Worm (Caenorhabditis elegans): Measurements from ENCODE around the gene scyl-1.
A peak's percentile ranks its signal among the peaks of the same experiment; 100 is the strongest.

The scyl-1 gene

DNA sequence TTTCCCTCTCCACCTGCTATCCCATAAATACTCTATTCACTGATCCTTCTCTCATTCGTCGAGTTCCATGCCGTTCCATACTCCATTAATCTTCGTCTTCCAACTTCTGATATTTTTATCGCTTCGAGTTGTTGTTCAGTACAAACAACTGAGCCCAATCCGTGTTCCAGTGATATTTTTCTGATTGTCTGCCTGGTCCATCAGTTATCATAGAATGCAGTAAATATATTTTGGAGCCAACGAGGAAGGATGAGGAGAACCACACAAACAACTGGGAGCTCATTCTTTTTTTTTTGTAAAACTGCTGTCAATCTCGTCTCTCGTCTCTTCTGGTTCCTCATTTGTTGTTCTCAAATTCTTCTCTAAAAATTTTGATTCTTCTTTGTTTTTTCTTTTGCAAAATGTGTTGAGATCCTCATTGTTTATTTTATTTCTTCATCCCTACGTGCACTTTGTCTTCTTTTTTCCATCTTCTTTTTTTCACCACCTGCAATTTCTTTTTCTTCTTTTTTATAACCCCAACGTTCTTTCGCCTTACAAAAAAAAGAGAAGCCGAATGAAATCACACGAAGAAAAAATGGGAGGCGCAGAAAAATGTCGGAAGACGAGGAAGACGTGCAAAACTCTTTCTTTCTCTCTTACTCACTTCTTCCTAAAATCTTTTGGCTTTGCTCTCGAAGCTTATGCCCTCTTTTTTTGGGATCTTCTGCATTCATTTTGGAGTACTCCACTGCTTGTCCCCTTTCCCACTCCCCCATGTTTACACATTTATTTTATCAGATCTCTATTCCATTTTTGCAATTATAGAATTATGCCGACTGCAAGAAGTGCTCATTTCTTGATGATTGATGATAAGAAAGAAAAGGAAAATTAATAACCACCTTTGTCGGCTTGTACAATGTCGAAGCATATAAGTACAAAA lies 42.5 kb upstream of the scyl-1 start (continued):
- TF ChIP-seq F16B12.6 (tag; optimal IDR thresholded peaks at IDR 0.05) = no peak
- TF ChIP-seq mep-1 (tag; optimal IDR thresholded peaks at IDR 0.05) = no peak
- no peak for TF ChIP-seq aly-2 (tag; optimal IDR thresholded peaks at IDR 0.05)
- no peak for TF ChIP-seq mab-9 (GFP tag; IDR thresholded peaks at IDR 0.05)
- TF ChIP-seq sptf-1 (tag; optimal IDR thresholded peaks at IDR 0.05) = no peak
- TF ChIP-seq grh-1 (GFP tag; IDR thresholded peaks at IDR 0.05) = no peak
- no peak for TF ChIP-seq nhr-47 (tag; optimal IDR thresholded peaks at IDR 0.05)
- no peak for TF ChIP-seq mdl-1 (tag; optimal IDR thresholded peaks at IDR 0.05)
- TF ChIP-seq C04F5.9 (tag; optimal IDR thresholded peaks at IDR 0.05) = no peak
- TF ChIP-seq lin-13 (GFP tag; optimal IDR thresholded peaks at IDR 0.05) = no peak
- no peak for TF ChIP-seq sup-37 (GFP tag; optimal IDR thresholded peaks at IDR 0.05)
- TF ChIP-seq mef-2 (tag; optimal IDR thresholded peaks at IDR 0.05) = no peak
- TF ChIP-seq lir-3 (tag; optimal IDR thresholded peaks at IDR 0.05; ENCODE audit: poor library complexity) = no peak
- peak; percentile 12 for TF ChIP-seq nhr-71 (tag; optimal IDR thresholded peaks at IDR 0.05)
- TF ChIP-seq nhr-11 (tag; optimal IDR thresholded peaks at IDR 0.05) = no peak
- TF ChIP-seq nhr-28 (tag; optimal IDR thresholded peaks at IDR 0.05) = no peak
- no peak for TF ChIP-seq efl-1 (optimal IDR thresholded peaks at IDR 0.05)
- peak in 1 of 2 experiments; percentile 52 for TF ChIP-seq efl-1 (GFP tag; optimal IDR thresholded peaks at IDR 0.05 in 1 of 2)
- TF ChIP-seq elt-2 (tag; optimal IDR thresholded peaks at IDR 0.05) = no peak
- no peak for TF ChIP-seq swsn-7 (tag; optimal IDR thresholded peaks at IDR 0.05)
- TF ChIP-seq tbx-2 (tag; optimal IDR thresholded peaks at IDR 0.05) = no peak
- TF ChIP-seq lin-14 (GFP tag; optimal IDR thresholded peaks at IDR 0.05) = peak; percentile 69
- no peak; the same call in 1 of the 2 replicates for TF ChIP-seq nhr-19 (GFP tag; conservative IDR thresholded peaks at IDR 0.05)
- no peak for TF ChIP-seq ceh-90 (tag; optimal IDR thresholded peaks at IDR 0.05)
- no peak for TF ChIP-seq nhr-76 (tag; optimal IDR thresholded peaks at IDR 0.05)
- no peak for TF ChIP-seq jun-1 (tag; optimal IDR thresholded peaks at IDR 0.05)
- no peak for TF ChIP-seq ztf-4 (tag; optimal IDR thresholded peaks at IDR 0.05)
- no peak for TF ChIP-seq zip-4 (GFP tag; optimal IDR thresholded peaks at IDR 0.05)
- no peak for TF ChIP-seq ama-1 (optimal IDR thresholded peaks at IDR 0.05)
- no peak for TF ChIP-seq lin-39 (tag; optimal IDR thresholded peaks at IDR 0.05)
- no peak for TF ChIP-seq sox-4 (tag; optimal IDR thresholded peaks at IDR 0.05)
- peak in 1 of 2 experiments; percentile 33 for TF ChIP-seq lsy-2 (tag; optimal IDR thresholded peaks at IDR 0.05)

DNA sequence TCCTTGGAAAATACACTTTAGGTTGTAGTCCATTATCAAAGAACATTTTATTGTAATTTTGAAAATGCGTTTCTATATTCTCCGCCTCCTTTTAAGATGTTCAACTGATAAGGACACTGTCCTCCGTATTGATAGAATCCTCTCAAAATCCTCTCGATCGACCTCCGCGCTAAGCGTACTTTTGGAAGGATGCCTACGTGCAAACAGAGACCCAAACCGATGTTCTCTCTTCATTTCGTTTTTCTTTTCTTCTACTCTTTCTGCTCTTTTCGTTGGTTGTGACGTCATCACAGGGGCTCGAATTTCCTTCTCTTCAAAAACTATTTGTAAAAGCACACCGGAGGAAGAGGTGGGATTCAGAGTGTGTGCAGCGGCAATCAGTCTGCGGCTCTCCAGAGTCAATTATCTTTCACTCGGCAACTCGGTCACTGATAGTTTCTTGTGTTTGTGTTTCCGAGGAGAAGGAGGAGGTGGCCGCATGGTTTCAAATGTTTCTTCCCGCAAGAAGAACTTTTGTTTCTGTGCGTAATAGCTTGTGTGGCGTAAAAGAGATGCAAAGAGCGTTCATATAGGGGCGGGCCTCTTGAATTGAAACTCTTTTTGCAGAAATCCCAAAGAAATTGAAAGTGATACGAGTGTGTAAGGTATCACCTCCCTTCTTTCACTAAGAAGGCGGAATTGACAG lies 41.1 kb upstream of the scyl-1 start, which contains the start of gene C34B4.2:
C34B4.2 (plus strand) TSS at position 614 of the 685 bp plus-strand sequence.
- TF ChIP-seq rnt-1 (tag; optimal IDR thresholded peaks at IDR 0.05) = peak; percentile 85
- TF ChIP-seq efl-3 (GFP tag; optimal IDR thresholded peaks at IDR 0.05) = no peak
- TF ChIP-seq elt-2 (tag; optimal IDR thresholded peaks at IDR 0.05) = peak; percentile 76
- TF ChIP-seq ces-1 (GFP tag; optimal IDR thresholded peaks at IDR 0.05) = no peak
- peak; percentile 32 for TF ChIP-seq sox-4 (tag; optimal IDR thresholded peaks at IDR 0.05)
- peak in 2 of 6 experiments; percentile 8 to 38 for TF ChIP-seq elt-3 (tag; optimal IDR thresholded peaks at IDR 0.05)
- peak; percentile 11 for TF ChIP-seq skn-1 (tag; optimal IDR thresholded peaks at IDR 0.05)
- peak; percentile 88 for TF ChIP-seq nhr-77 (tag; optimal IDR thresholded peaks at IDR 0.05)
- TF ChIP-seq irx-1 (tag; optimal IDR thresholded peaks at IDR 0.05) = peak; percentile 63
- no peak for TF ChIP-seq alr-1 (tag; optimal IDR thresholded peaks at IDR 0.05; ENCODE audit: borderline replicate concordance)
- peak; percentile 22 for TF ChIP-seq mef-2 (tag; optimal IDR thresholded peaks at IDR 0.05)
- no peak for TF ChIP-seq ceh-63 (GFP tag; optimal IDR thresholded peaks at IDR 0.05)
- peak; percentile 40 for TF ChIP-seq zip-4 (GFP tag; optimal IDR thresholded peaks at IDR 0.05)
- TF ChIP-seq efl-1 (optimal IDR thresholded peaks at IDR 0.05) = peak; percentile 29 to 55
- peak in 1 of 2 experiments; percentile 48 for TF ChIP-seq efl-1 (GFP tag; optimal IDR thresholded peaks at IDR 0.05 in 1 of 2)
- peak; percentile 37 for TF ChIP-seq xbp-1 (tag; optimal IDR thresholded peaks at IDR 0.05)
- TF ChIP-seq nhr-20 (tag; optimal IDR thresholded peaks at IDR 0.05) = peak; percentile 83
- no peak for TF ChIP-seq hlh-4 (tag; optimal IDR thresholded peaks at IDR 0.05)
- peak; percentile 71 for TF ChIP-seq lin-39 (tag; optimal IDR thresholded peaks at IDR 0.05)
- peak; percentile 93 for TF ChIP-seq nhr-71 (tag; optimal IDR thresholded peaks at IDR 0.05)
- peak; percentile 8 for TF ChIP-seq fkh-8 (tag; optimal IDR thresholded peaks at IDR 0.05)
- no peak for TF ChIP-seq nhr-28 (tag; optimal IDR thresholded peaks at IDR 0.05)
- TF ChIP-seq fkh-4 (tag; optimal IDR thresholded peaks at IDR 0.05; ENCODE audit: borderline replicate concordance) = no peak
- TF ChIP-seq unc-98 (GFP tag; IDR thresholded peaks at IDR 0.05) = peak; percentile 14; the same call in 1 of the 2 replicates
- no peak for TF ChIP-seq ceh-90 (tag; optimal IDR thresholded peaks at IDR 0.05)
- TF ChIP-seq mdl-1 (tag; optimal IDR thresholded peaks at IDR 0.05) = peak in 1 of 2 experiments; percentile 79
- peak; percentile 81 to 84 for TF ChIP-seq egl-27 (tag; optimal IDR thresholded peaks at IDR 0.05)
- TF ChIP-seq mep-1 (tag; optimal IDR thresholded peaks at IDR 0.05) = peak; percentile 68
- peak; percentile 92 for TF ChIP-seq nhr-19 (GFP tag; conservative IDR thresholded peaks at IDR 0.05)

Measured in whole organism, L1 larva.